Worm (Caenorhabditis elegans): ENCODE data around the gene F38B2.2.

DNA sequence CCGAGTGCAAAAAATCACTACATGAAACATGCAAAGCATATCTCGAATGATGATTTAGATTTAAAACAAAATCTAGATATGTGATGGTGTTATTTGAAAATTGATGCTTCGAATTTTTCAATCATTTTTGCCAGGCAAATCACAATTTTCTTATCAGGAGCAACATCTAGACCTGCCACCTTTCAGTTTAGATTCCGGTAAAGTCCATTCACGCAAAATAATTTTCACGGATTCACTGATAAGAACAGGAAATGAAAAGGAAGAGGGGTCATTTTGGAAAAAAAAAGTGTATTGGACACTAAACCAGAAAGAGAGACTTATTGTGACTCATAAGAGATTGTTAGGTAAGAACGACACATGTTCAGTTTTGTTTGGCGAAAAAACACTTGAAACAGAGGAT lies 27.2 kb downstream of the F38B2.2 start:
- TF ChIP-seq T22C8.4 (GFP tag; IDR thresholded peaks at IDR 0.05): no peak
- no peak for TF ChIP-seq ztf-23 (GFP tag; IDR thresholded peaks at IDR 0.05)
- no peak for TF ChIP-seq klf-2 (GFP tag; conservative IDR thresholded peaks at IDR 0.05)
- TF ChIP-seq ref-1 (GFP tag; conservative IDR thresholded peaks at IDR 0.05): no peak
- TF ChIP-seq tab-1 (GFP tag; IDR thresholded peaks at IDR 0.05): no peak
- no peak for TF ChIP-seq med-1 (GFP tag; optimal IDR thresholded peaks at IDR 0.05; ENCODE audit: insufficient read depth)
- TF ChIP-seq cog-1 (tag; optimal IDR thresholded peaks at IDR 0.05): no peak

All from whole organism, midembryonic.